Worm (Caenorhabditis elegans) whole organism, L3 larva: ENCODE data around the gene C03B1.6.
A peak's percentile ranks its signal among the peaks of the same experiment; 100 is the strongest.

Experiments
- R02D3.7 ChIP-seq: fragments of 150-350 bp; optimal IDR thresholded peaks from 2 replicates; lab custom pipeline; 2014; ENCODE audit warnings: missing biosample characterization, missing genetic modification characterization
- ceh-9 ChIP-seq: sonication (generic microtip); optimal IDR thresholded peaks from 2 replicates; lab custom pipeline; 2018; ENCODE audit warnings: missing biosample characterization, missing genetic modification characterization
- elt-2 ChIP-seq: sonication (generic microtip); optimal IDR thresholded peaks from 2 replicates; lab custom pipeline; 2016; ENCODE audit warnings: missing genetic modification reagents, mild to moderate bottlenecking, missing genetic modification characterization, missing compliant biosample characterization
- elt-3 ChIP-seq, 3 experiments: fragments of 150-350 bp in 1 of 3; sonication (generic microtip) in 2 of 3; optimal IDR thresholded peaks; 2 replicates in 2 of 3; 4 replicates in 1 of 3; lab custom pipeline; 2014 to 2017; ENCODE audit warnings: missing biosample characterization in 3 of 3, missing genetic modification characterization in 3 of 3
- eor-1 ChIP-seq, 2 experiments: fragments of 150-350 bp; optimal IDR thresholded peaks; 2 replicates each; lab custom pipeline; 2014 to 2018; ENCODE audit warnings: missing biosample characterization in 2 of 2, missing genetic modification characterization in 2 of 2
- fkh-2 ChIP-seq: fragments of 150-350 bp; optimal IDR thresholded peaks from 2 replicates; lab custom pipeline; 2014; ENCODE audit warnings: missing biosample characterization, missing genetic modification reagents, missing genetic modification characterization
- hmg-11 ChIP-seq: sonication (generic microtip); optimal IDR thresholded peaks from 2 replicates; lab custom pipeline; 2016; ENCODE audit warnings: missing genetic modification characterization, missing compliant biosample characterization
- jun-1 ChIP-seq: fragments of 150-350 bp; optimal IDR thresholded peaks from 2 replicates; lab custom pipeline; 2014; ENCODE audit warnings: missing biosample characterization, missing genetic modification reagents, missing genetic modification characterization
- lin-15B ChIP-seq: fragments of 150-350 bp; optimal IDR thresholded peaks from 2 replicates; lab custom pipeline; 2014; ENCODE audit warnings: missing biosample characterization, missing genetic modification characterization
- mdl-1 ChIP-seq: fragments of 150-350 bp; optimal IDR thresholded peaks from 2 replicates; lab custom pipeline; 2014; ENCODE audit warnings: missing biosample characterization, missing genetic modification characterization
- nfya-1 ChIP-seq: sonication (generic microtip); optimal IDR thresholded peaks from 2 replicates; lab custom pipeline; 2017; ENCODE audit warnings: missing genetic modification characterization, mild to moderate bottlenecking, missing compliant biosample characterization, antibody characterized with exemption, moderate library complexity; ENCODE audit not compliant: insufficient read depth
- nhr-237 ChIP-seq: fragments of 150-350 bp; optimal IDR thresholded peaks from 2 replicates; lab custom pipeline; 2014; ENCODE audit warnings: missing biosample characterization, missing genetic modification characterization
- nhr-25 ChIP-seq: sonication (generic microtip); optimal IDR thresholded peaks from 2 replicates; lab custom pipeline; 2017; ENCODE audit warnings: missing biosample characterization, missing genetic modification characterization
- nhr-28 ChIP-seq: fragments of 150-350 bp; optimal IDR thresholded peaks from 2 replicates; lab custom pipeline; 2014; ENCODE audit warnings: missing biosample characterization, missing genetic modification characterization
- nhr-43 ChIP-seq: sonication (generic microtip); optimal IDR thresholded peaks from 2 replicates; lab custom pipeline; 2016; ENCODE audit warnings: mild to moderate bottlenecking, missing genetic modification characterization, missing compliant biosample characterization; ENCODE audit not compliant: poor library complexity, severe bottlenecking
- nhr-67 ChIP-seq: fragments of 150-350 bp; optimal IDR thresholded peaks from 2 replicates; lab custom pipeline; 2014; ENCODE audit warnings: missing biosample characterization, missing genetic modification characterization
- nhr-76 ChIP-seq: fragments of 150-350 bp; sonication (generic microtip); optimal IDR thresholded peaks from 5 replicates; lab custom pipeline; 2014; ENCODE audit warnings: missing biosample characterization, missing genetic modification characterization
- pha-4 ChIP-seq: fragments of 150-350 bp; optimal IDR thresholded peaks from 2 replicates; lab custom pipeline; 2014; ENCODE audit warnings: missing biosample characterization, missing genetic modification reagents, missing genetic modification characterization
- sea-2 ChIP-seq: fragments of 150-350 bp; sonication (generic microtip); optimal IDR thresholded peaks from 4 replicates; lab custom pipeline; 2014; ENCODE audit warnings: missing biosample characterization, missing genetic modification reagents, missing genetic modification characterization
- snpc-4 ChIP-seq: fragments of 150-350 bp; optimal IDR thresholded peaks from 2 replicates; lab custom pipeline; 2014; ENCODE audit warnings: missing biosample characterization, missing genetic modification characterization
- unc-62 ChIP-seq: fragments of 150-350 bp; sonication (generic microtip); optimal IDR thresholded peaks from 4 replicates; lab custom pipeline; 2014; ENCODE audit warnings: missing biosample characterization, missing genetic modification reagents, missing genetic modification characterization
- zag-1 ChIP-seq: fragments of 150-350 bp; optimal IDR thresholded peaks from 2 replicates; lab custom pipeline; 2014; ENCODE audit warnings: missing biosample characterization, missing genetic modification characterization

C03B1.6 gene

DNA sequence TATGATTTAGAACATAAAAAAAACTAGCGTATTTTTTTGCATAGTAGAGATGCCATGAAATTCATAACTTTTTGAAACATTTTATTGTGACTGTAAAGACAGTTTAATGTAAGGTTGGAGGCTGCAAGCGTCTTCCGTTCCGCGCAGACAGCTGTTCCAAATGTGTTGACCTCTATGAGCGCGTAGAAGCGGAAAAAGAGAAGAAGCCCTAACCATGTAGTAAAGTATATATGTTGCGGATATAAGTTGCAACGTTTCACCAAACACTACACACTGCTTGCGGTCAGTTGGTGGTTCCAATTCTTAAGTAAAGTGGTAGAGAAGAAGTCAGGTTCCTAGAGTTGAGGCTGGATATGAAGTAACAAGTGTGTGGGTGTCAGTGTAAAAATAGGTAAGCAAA lies 38.5 kb downstream of the C03B1.6 start:
- TF ChIP-seq hmg-11 (no peak), pha-4 (tag; lab: Kevin White, UChicago) (no peak), fkh-2 (no peak), nhr-237 (tag; lab: Kevin White, UChicago) (no peak), snpc-4 (tag; lab: Kevin White, UChicago) (no peak), elt-2 (tag; lab: Kevin White, UChicago) (no peak), R02D3.7 (no peak)

DNA sequence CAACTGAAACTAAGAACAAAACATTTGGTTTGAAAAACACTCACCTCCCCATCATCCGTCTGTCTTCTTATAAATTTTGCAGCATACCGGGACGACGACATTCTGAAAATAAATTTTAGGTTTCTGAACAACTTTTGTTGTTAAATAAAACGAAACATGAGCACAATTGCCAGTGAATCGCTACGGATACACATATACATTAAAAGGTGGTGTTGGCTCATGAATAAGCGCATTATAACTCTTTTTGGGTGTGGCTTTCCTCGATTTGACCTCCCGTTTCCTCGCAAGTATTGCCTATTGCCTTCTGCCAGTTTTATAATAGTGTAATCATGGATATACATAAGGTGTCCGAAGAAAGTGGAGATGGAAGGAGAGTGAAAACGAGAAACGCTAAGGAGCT lies 41.4 kb downstream of the C03B1.6 start, which contains the start of gene igcm-2:
TSS of gene igcm-2 (minus strand) at position 101 of the 400 bp plus-strand sequence.
- TF ChIP-seq sea-2 (GFP tag; lab: Kevin White, UChicago): no peak
- no peak for TF ChIP-seq snpc-4 (tag; lab: Kevin White, UChicago)
- no peak for TF ChIP-seq R02D3.7
- no peak for TF ChIP-seq nhr-43 (tag; lab: Kevin White, UChicago)
- TF ChIP-seq lin-15B (tag; lab: Kevin White, UChicago): no peak
- TF ChIP-seq zag-1 (tag; lab: Kevin White, UChicago): no peak
- TF ChIP-seq nhr-67 (tag; lab: Kevin White, UChicago): no peak
- TF ChIP-seq nhr-25 (tag; lab: Kevin White, UChicago): no peak
- no peak for TF ChIP-seq nhr-28 (tag; lab: Kevin White, UChicago)
- TF ChIP-seq mdl-1 (tag; lab: Kevin White, UChicago): no peak
- TF ChIP-seq unc-62 (GFP tag; lab: Kevin White, UChicago): no peak
- TF ChIP-seq ceh-9 (tag; lab: Kevin White, UChicago): no peak
- TF ChIP-seq eor-1 (tag; optimal IDR thresholded peaks at IDR 0.05; lab: Kevin White, UChicago): no peak
- TF ChIP-seq jun-1 (tag; lab: Kevin White, UChicago): no peak
- TF ChIP-seq nhr-76 (tag; lab: Kevin White, UChicago): no peak
- no peak for TF ChIP-seq elt-3 (tag; optimal IDR thresholded peaks at IDR 0.05; lab: Kevin White, UChicago)
- TF ChIP-seq, all 47 proteins: peak for 0

DNA sequence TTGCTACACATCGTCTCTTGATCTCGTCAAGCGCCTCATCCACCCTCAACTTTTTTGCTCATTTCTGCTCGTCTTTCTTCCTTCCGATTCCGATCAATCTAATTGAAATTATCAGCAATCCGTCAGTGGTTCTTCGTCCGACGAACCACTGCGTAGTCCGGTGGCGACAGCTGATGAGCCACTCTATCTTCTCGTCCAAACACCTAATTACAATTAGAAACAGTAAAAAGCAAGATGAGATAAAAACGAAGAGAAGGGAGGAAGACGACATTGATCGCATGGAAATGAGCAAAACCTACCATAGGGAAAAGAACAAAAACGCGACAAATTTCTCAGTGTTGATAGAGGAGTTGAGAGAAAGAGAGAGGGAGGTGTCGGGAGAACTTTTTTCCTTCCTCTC lies 49.3 kb downstream of the C03B1.6 start:
- TF ChIP-seq nhr-237 (tag; lab: Kevin White, UChicago) (no peak), pha-4 (tag; lab: Kevin White, UChicago) (no peak), nfya-1 (peak; percentile 10)
